Worm (Caenorhabditis elegans) whole organism, L3 larva: ENCODE measurements around the gene Y37B11A.3.

Experiments
- lin-39 ChIP-seq: fragments of 150-350 bp; optimal IDR thresholded peaks from 2 replicates; lab custom pipeline; 2018; ENCODE audit warnings: missing biosample characterization, missing genetic modification reagents, missing genetic modification characterization
- snpc-4 ChIP-seq: fragments of 150-350 bp; optimal IDR thresholded peaks from 2 replicates; lab custom pipeline; 2014; ENCODE audit warnings: missing biosample characterization, missing genetic modification characterization
- unc-62 ChIP-seq: fragments of 150-350 bp; sonication (generic microtip); optimal IDR thresholded peaks from 4 replicates; lab custom pipeline; 2014; ENCODE audit warnings: missing biosample characterization, missing genetic modification reagents, missing genetic modification characterization
- ztf-11 ChIP-seq: fragments of 150-350 bp; optimal IDR thresholded peaks from 2 replicates; lab custom pipeline; 2014; ENCODE audit warnings: missing biosample characterization, missing genetic modification characterization

ce11 chrIII:5833376-5833775, 48.3 kb upstream of the Y37B11A.3 start, which contains the start of the genes R12B2.13 and mdt-15:
- TF ChIP-seq snpc-4 (no peak), ztf-11 (tag; lab: Kevin White, UChicago) (no peak), lin-39 (tag; lab: Kevin White, UChicago) (no peak), unc-62 (no peak)
